Fruit fly (Drosophila melanogaster) whole organism: Measurements from ENCODE around the gene Zasp67.

Experiments used
- CG8478 ChIP-seq: fragments of >200 bp; optimal IDR thresholded peaks from 2 replicates; lab custom pipeline; 2018; ENCODE audit warnings: inconsistent platforms
- Dll ChIP-seq: fragments of >200 bp; optimal IDR thresholded peaks from 2 replicates; lab custom pipeline; 2017
- EcR ChIP-seq, 2 experiments: fragments of >200 bp; optimal IDR thresholded peaks; 2 replicates each; lab custom pipeline; 2017; ENCODE audit warnings: missing biosample characterization in 2 of 2, missing genetic modification characterization in 2 of 2, missing genetic modification reagents in 2 of 2
- pan ChIP-seq: fragments of >200 bp; optimal IDR thresholded peaks from 2 replicates; lab custom pipeline; 2017
- psq ChIP-seq: fragments of >200 bp; optimal IDR thresholded peaks from 2 replicates; lab custom pipeline; 2017
- usp ChIP-seq: fragments of >200 bp; optimal IDR thresholded peaks from 2 replicates; lab custom pipeline; 2017; ENCODE audit warnings: missing biosample characterization, missing genetic modification characterization, mixed read lengths

Zasp67 gene

dm6 chr3L:9797587-9797986 lies at the start of gene Zasp67:
Gene Zasp67, minus strand, starts transcription at chr3L:9797687.
- TF ChIP-seq CG8478 (lab: Kevin White, UChicago) (no peak), usp (GFP tag; lab: Kevin White, UChicago) (no peak), pan (no peak), EcR (GFP tag; optimal IDR thresholded peaks at IDR 0.05; lab: Kevin White, UChicago) (no peak), psq (lab: Kevin White, UChicago) (no peak), Dll (lab: Kevin White, UChicago) (no peak)

- no peak for TF ChIP-seq pan
- no peak for TF ChIP-seq psq (lab: Kevin White, UChicago)
- no peak for TF ChIP-seq CG8478 (lab: Kevin White, UChicago)
- TF ChIP-seq usp (GFP tag; lab: Kevin White, UChicago): no peak
- TF ChIP-seq EcR (GFP tag; optimal IDR thresholded peaks at IDR 0.05; lab: Kevin White, UChicago): no peak
- no peak for TF ChIP-seq Dll (lab: Kevin White, UChicago)
These were observed 49.3 kb upstream of the Zasp67 start for dm6 chr3L:9846577-9847342.

DNA sequence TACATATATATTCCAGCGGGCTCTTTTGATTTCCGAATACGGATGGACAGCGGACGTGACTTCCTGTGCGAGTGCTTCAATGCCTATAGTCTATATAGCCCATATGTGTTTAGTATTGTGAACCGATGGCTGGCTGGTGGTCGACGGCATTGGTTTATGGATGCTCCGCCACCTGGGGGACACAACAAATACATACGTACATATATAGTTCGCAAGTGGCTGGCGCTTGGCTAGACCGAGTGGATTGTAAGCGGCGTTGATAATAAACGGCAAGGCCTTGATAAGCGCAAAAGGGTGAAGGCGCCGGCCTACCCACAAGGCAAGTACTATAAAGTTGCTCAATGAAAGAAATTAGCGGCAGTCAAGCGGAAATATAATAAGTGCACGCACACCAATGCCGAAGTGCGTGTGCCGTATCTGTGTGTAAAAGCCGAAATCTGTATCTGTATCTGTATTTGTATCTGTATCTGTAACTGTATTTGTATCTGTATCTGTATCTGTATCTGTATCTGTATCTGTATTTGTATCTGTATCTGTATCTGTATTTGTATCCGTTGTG lies 48.6 kb upstream of the Zasp67 start:
- TF ChIP-seq EcR (GFP tag; optimal IDR thresholded peaks at IDR 0.05; lab: Kevin White, UChicago): no peak
- no peak for TF ChIP-seq pan
- TF ChIP-seq usp (GFP tag; lab: Kevin White, UChicago): no peak
- TF ChIP-seq CG8478 (lab: Kevin White, UChicago): no peak
- TF ChIP-seq psq (lab: Kevin White, UChicago): no peak
- no peak for TF ChIP-seq Dll (lab: Kevin White, UChicago)

dm6 chr3L:9842043-9842442 lies 44.6 kb upstream of the Zasp67 start:
- TF ChIP-seq psq (lab: Kevin White, UChicago) (no peak), usp (GFP tag; lab: Kevin White, UChicago) (no peak), EcR (GFP tag; optimal IDR thresholded peaks at IDR 0.05; lab: Kevin White, UChicago) (no peak), Dll (lab: Kevin White, UChicago) (no peak), pan (no peak), CG8478 (lab: Kevin White, UChicago) (no peak)

DNA sequence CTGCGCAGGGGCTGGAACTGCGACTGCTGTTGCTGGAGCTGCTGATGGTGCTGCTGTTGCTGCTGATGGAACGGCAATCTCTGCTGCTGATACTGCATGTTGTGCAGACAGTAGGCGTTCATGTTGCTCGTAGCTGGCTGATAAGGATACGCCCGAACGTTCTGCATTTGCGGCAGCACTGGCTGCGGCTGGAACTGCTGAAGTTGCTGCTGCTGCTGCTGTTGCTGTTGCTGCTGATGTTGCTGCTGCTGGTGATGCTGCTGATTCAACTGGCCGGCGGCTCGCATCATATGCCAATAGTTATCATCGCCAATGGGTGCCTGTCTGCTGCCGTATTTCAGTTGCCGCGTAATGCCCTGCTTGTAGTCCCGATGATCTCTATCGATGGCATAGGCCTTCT lies 43.2 kb upstream of the Zasp67 start:
- TF ChIP-seq EcR (GFP tag; optimal IDR thresholded peaks at IDR 0.05; lab: Kevin White, UChicago): no peak
- TF ChIP-seq psq (lab: Kevin White, UChicago): no peak
- no peak for TF ChIP-seq Dll (lab: Kevin White, UChicago)
- no peak for TF ChIP-seq pan
- no peak for TF ChIP-seq CG8478 (lab: Kevin White, UChicago)
- no peak for TF ChIP-seq usp (GFP tag; lab: Kevin White, UChicago)

DNA sequence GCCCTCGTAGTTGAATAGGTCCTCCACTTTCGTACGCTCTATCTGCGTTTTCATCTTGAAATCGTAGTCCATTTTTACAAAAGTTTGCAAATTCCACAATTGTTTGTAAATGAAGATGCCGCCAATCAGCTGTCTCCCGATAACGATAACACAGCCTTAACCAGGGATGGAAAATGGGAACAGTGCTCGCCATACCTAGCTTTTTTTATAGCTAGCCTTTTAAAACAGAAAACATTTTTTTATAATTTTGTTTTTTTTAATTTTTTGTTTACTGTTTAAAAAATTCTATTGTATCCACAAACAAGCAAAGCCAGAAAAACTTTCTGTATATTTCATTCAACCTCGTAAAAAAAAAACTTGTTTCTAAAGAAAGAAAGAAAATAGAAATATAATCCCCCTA lies 41.0 kb upstream of the Zasp67 start, which contains the start of gene Cdk8:
TSS of gene Cdk8 (minus strand) at position 137 of the 400 bp plus-strand sequence.
- TF ChIP-seq psq (lab: Kevin White, UChicago) (no peak), pan (no peak), Dll (lab: Kevin White, UChicago) (no peak), EcR (GFP tag; optimal IDR thresholded peaks at IDR 0.05; lab: Kevin White, UChicago) (no peak), usp (GFP tag; lab: Kevin White, UChicago) (no peak), CG8478 (lab: Kevin White, UChicago) (no peak)

- TF ChIP-seq usp (GFP tag; lab: Kevin White, UChicago) (no peak), Dll (lab: Kevin White, UChicago) (no peak), psq (lab: Kevin White, UChicago) (no peak), pan (no peak), CG8478 (lab: Kevin White, UChicago) (no peak), EcR (GFP tag; optimal IDR thresholded peaks at IDR 0.05; lab: Kevin White, UChicago) (no peak)
These were observed 39.6 kb upstream of the Zasp67 start for dm6 chr3L:9837053-9837452.

DNA sequence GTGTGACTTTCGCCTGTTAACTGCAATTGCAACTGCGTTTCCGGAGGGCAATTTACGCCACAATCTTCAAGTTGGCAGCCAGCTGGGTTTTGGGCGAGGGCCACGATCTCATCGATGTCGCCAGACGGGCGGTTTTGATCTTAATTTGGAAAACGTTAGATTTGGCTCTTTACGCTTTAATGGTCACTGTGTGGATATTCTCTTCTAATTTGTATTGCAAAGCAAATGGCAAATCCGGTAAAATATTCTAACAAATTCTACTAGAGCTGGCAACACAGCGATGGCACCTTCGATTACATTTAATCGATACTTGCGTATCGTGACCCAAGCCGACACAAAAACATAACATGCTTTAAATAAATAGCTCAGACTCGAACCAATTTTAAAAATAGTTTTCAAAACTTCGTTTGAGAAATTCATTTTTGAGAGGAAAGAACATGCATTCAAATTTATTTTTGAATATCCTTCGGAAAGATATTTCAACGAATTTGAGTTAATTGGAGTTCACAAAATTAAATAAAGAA lies 39.1 kb upstream of the Zasp67 start, which contains the start of gene I-2:
TSS of gene I-2 (minus strand) at position 282 of the 524 bp plus-strand sequence.
- TF ChIP-seq Dll (lab: Kevin White, UChicago): no peak
- TF ChIP-seq CG8478 (lab: Kevin White, UChicago): no peak
- TF ChIP-seq EcR (GFP tag; optimal IDR thresholded peaks at IDR 0.05; lab: Kevin White, UChicago): no peak
- TF ChIP-seq usp (GFP tag; lab: Kevin White, UChicago): no peak
- TF ChIP-seq psq (lab: Kevin White, UChicago): no peak
- TF ChIP-seq pan: no peak

- TF ChIP-seq CG8478 (lab: Kevin White, UChicago) (no peak), psq (lab: Kevin White, UChicago) (no peak), usp (GFP tag; lab: Kevin White, UChicago) (no peak), Dll (lab: Kevin White, UChicago) (no peak), EcR (GFP tag; optimal IDR thresholded peaks at IDR 0.05; lab: Kevin White, UChicago) (no peak), pan (no peak)
These were observed 34.6 kb upstream of the Zasp67 start for dm6 chr3L:9832125-9832524.

- TF ChIP-seq usp (GFP tag; lab: Kevin White, UChicago) (no peak), psq (lab: Kevin White, UChicago) (no peak), pan (no peak), EcR (GFP tag; optimal IDR thresholded peaks at IDR 0.05; lab: Kevin White, UChicago) (no peak), CG8478 (lab: Kevin White, UChicago) (no peak), Dll (lab: Kevin White, UChicago) (no peak)
These were observed 32.3 kb upstream of the Zasp67 start for dm6 chr3L:9829639-9830341.

DNA sequence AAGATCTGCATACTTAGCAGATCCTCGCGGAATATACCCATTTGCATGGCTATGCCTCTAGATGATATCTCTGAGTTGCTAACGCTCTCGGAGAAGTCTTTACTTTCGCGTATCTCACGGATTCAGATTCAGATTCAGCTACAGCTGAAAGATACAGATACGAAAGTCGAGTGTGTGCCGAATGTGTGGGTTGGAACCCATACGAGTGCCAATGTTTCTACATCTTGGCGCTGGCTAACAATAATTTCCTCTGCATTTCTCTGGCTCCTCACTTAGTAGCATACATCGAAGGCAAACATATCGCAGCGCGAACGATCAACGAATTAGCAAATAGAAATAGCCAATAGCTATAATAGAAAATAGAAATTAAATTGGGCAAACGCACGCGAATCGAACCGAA lies 31.7 kb upstream of the Zasp67 start:
- TF ChIP-seq Dll (lab: Kevin White, UChicago): no peak
- TF ChIP-seq CG8478 (lab: Kevin White, UChicago): no peak
- no peak for TF ChIP-seq usp (GFP tag; lab: Kevin White, UChicago)
- no peak for TF ChIP-seq pan
- no peak for TF ChIP-seq EcR (GFP tag; optimal IDR thresholded peaks at IDR 0.05; lab: Kevin White, UChicago)
- TF ChIP-seq psq (lab: Kevin White, UChicago): no peak
